Worm (Caenorhabditis elegans) whole organism, young adult: ENCODE measurements around the gene T22D1.3.

Source experiments
- B0019.2 ChIP-seq: fragments of 200-800 bp; sonication (Bioruptor generic); conservative IDR thresholded peaks from 2 replicates; pipeline ENCODE4 v1.3.6; 2022; ENCODE audit warnings: missing genetic modification reagents, missing genetic modification characterization, missing compliant biosample characterization
- B0035.1 ChIP-seq: sonication (generic microtip); optimal IDR thresholded peaks from 2 replicates; lab custom pipeline; 2016; ENCODE audit warnings: missing genetic modification characterization, mild to moderate bottlenecking, missing compliant biosample characterization, missing genotype, missing genetic modification reagents
- B0261.1 ChIP-seq: sonication (generic microtip); optimal IDR thresholded peaks from 2 replicates; lab custom pipeline; 2016; ENCODE audit warnings: mild to moderate bottlenecking, missing genetic modification characterization, moderate library complexity, missing compliant biosample characterization
- B0336.3 ChIP-seq: fragments of 200-800 bp; sonication (Bioruptor generic); IDR thresholded peaks from 2 replicates; pipeline ENCODE4 v1.3.6; 2022; ENCODE audit warnings: missing genetic modification characterization, missing compliant biosample characterization
- F22D6.2 ChIP-seq: sonication (generic microtip); optimal IDR thresholded peaks from 2 replicates; lab custom pipeline; 2016; ENCODE audit warnings: mild to moderate bottlenecking, missing genetic modification characterization, missing compliant biosample characterization
- F23B12.7 ChIP-seq: sonication (generic microtip); optimal IDR thresholded peaks from 2 replicates; lab custom pipeline; 2017; ENCODE audit warnings: missing genetic modification characterization, mild to moderate bottlenecking, missing compliant biosample characterization, antibody characterized with exemption, moderate library complexity; ENCODE audit not compliant: insufficient read depth
- F37B4.10 ChIP-seq: fragments of 200-800 bp; sonication (Bioruptor generic); IDR thresholded peaks from 2 replicates; pipeline ENCODE4 v1.3.6; 2022; ENCODE audit warnings: missing genetic modification characterization, missing compliant biosample characterization
- F39B2.1 ChIP-seq: fragments of 200-800 bp; sonication (Bioruptor generic); IDR thresholded peaks from 2 replicates; pipeline ENCODE4 v1.3.6; 2022; ENCODE audit warnings: missing genetic modification reagents, missing genetic modification characterization, missing compliant biosample characterization
- F49E8.2 ChIP-seq: sonication (generic microtip); optimal IDR thresholded peaks from 3 replicates; lab custom pipeline; 2017; ENCODE audit warnings: missing genetic modification characterization, mild to moderate bottlenecking, missing compliant biosample characterization, antibody characterized with exemption, moderate library complexity; ENCODE audit not compliant: insufficient read depth
- Y53G8AR.9 ChIP-seq: fragments of 200-800 bp; sonication (Bioruptor generic); conservative IDR thresholded peaks from 2 replicates; pipeline ENCODE4 v1.3.6; 2022; ENCODE audit warnings: missing genetic modification reagents, missing genetic modification characterization, missing compliant biosample characterization
- Y56A3A.18 ChIP-seq: fragments of 200-800 bp; sonication (Bioruptor generic); IDR thresholded peaks from 2 replicates; pipeline ENCODE4 v1.3.6; 2022; ENCODE audit warnings: missing genetic modification reagents, missing genetic modification characterization, missing compliant biosample characterization
- ZK185.1 ChIP-seq: sonication (generic microtip); optimal IDR thresholded peaks from 2 replicates; lab custom pipeline; 2016; ENCODE audit warnings: mild to moderate bottlenecking, missing genetic modification characterization, missing compliant biosample characterization; ENCODE audit not compliant: poor library complexity, severe bottlenecking
- akir-1 ChIP-seq: fragments of 200-800 bp; sonication (Bioruptor generic); optimal IDR thresholded peaks from 2 replicates; lab custom pipeline; 2018; ENCODE audit warnings: mild to moderate bottlenecking, missing genetic modification characterization, moderate library complexity, missing compliant biosample characterization
- ama-1 ChIP-seq, 3 experiments: fragments of 150-350 bp in 1 of 3; sonication (generic microtip) in 2 of 3; optimal IDR thresholded peaks; 2 replicates each; lab custom pipeline; 2014 to 2018; ENCODE audit warnings: missing biosample characterization in 2 of 3, missing genetic modification characterization in 2 of 3, missing genetic modification reagents in 2 of 3
- aptf-3 ChIP-seq: fragments of 200-800 bp; sonication (Bioruptor generic); IDR thresholded peaks from 2 replicates; pipeline ENCODE4 v1.3.6; 2022; ENCODE audit warnings: missing genetic modification characterization, missing compliant biosample characterization
- atf-7 ChIP-seq: sonication (generic microtip); optimal IDR thresholded peaks from 2 replicates; lab custom pipeline; 2017; ENCODE audit warnings: mild to moderate bottlenecking, missing genetic modification characterization, missing compliant biosample characterization
- bed-1 ChIP-seq: fragments of 200-800 bp; sonication (Bioruptor generic); IDR thresholded peaks from 2 replicates; pipeline ENCODE4 v1.3.6; 2022; ENCODE audit warnings: missing genetic modification reagents, missing genetic modification characterization, missing compliant biosample characterization
- cebp-1 ChIP-seq, 2 experiments: fragments of 200-800 bp in 1 of 2; sonication (Bioruptor generic) in 1 of 2; sonication (generic microtip) in 1 of 2; IDR thresholded peaks in 1 of 2; optimal IDR thresholded peaks in 1 of 2; 2 replicates each; pipeline versions ENCODE4 v1.3.6 to Lab custom; 2017 to 2022; ENCODE audit warnings: missing compliant biosample characterization in 2 of 2, missing genetic modification characterization in 2 of 2, mild to moderate bottlenecking in 1 of 2, missing genetic modification reagents in 1 of 2, moderate library complexity in 1 of 2
- chd-7 ChIP-seq: sonication (generic microtip); optimal IDR thresholded peaks from 2 replicates; lab custom pipeline; 2016; ENCODE audit warnings: mild to moderate bottlenecking, missing genetic modification characterization, moderate library complexity, missing compliant biosample characterization
- dpff-1 ChIP-seq: sonication (generic microtip); optimal IDR thresholded peaks from 2 replicates; lab custom pipeline; 2017; ENCODE audit warnings: mild to moderate bottlenecking, missing genetic modification characterization, missing compliant biosample characterization
- ets-4 ChIP-seq: fragments of 200-800 bp; sonication (Bioruptor generic); optimal IDR thresholded peaks from 2 replicates; lab custom pipeline; 2018; ENCODE audit warnings: mild to moderate bottlenecking, missing genetic modification characterization, missing compliant biosample characterization
- gei-17 ChIP-seq: fragments of 200-800 bp; sonication (Bioruptor generic); optimal IDR thresholded peaks from 2 replicates; lab custom pipeline; 2018; ENCODE audit warnings: mild to moderate bottlenecking, missing genetic modification characterization, missing compliant biosample characterization
- hrde-1 ChIP-seq: sonication (generic microtip); optimal IDR thresholded peaks from 2 replicates; lab custom pipeline; 2016; ENCODE audit warnings: missing genetic modification characterization, mild to moderate bottlenecking, missing compliant biosample characterization, moderate library complexity, missing genotype, missing genetic modification reagents, borderline replicate concordance
- hsf-1 ChIP-seq: fragments of 200-800 bp; sonication (Bioruptor generic); IDR thresholded peaks from 2 replicates; pipeline ENCODE4 v1.3.6; 2022; ENCODE audit warnings: missing genetic modification reagents, missing genetic modification characterization, missing compliant biosample characterization
- let-526 ChIP-seq: fragments of 200-800 bp; sonication (Bioruptor generic); IDR thresholded peaks from 2 replicates; pipeline ENCODE4 v1.3.6; 2022; ENCODE audit warnings: missing genetic modification reagents, missing genetic modification characterization, missing compliant biosample characterization
- lin-35 ChIP-seq, 3 experiments: fragments of 150-350 bp in 2 of 3; sonication (generic microtip) in 1 of 3; optimal IDR thresholded peaks; 2 replicates each; lab custom pipeline; 2014 to 2018; ENCODE audit warnings: missing biosample characterization in 3 of 3, missing genetic modification characterization in 3 of 3, missing genetic modification reagents in 3 of 3
- lin-54 ChIP-seq: fragments of 200-800 bp; sonication (Bioruptor generic); optimal IDR thresholded peaks from 2 replicates; lab custom pipeline; 2018; ENCODE audit warnings: mild to moderate bottlenecking, missing genetic modification characterization, missing compliant biosample characterization
- lir-1 ChIP-seq: fragments of 200-800 bp; sonication (Bioruptor generic); conservative IDR thresholded peaks from 2 replicates; pipeline ENCODE4 v1.3.6; 2022; ENCODE audit warnings: missing genetic modification reagents, missing genetic modification characterization, missing compliant biosample characterization
- madf-3 ChIP-seq: fragments of 200-800 bp; sonication (Bioruptor generic); IDR thresholded peaks from 2 replicates; pipeline ENCODE4 v1.3.6; 2022; ENCODE audit warnings: missing genetic modification reagents, missing genetic modification characterization, missing compliant biosample characterization
- mcd-1 ChIP-seq: fragments of 200-800 bp; sonication (Bioruptor generic); IDR thresholded peaks from 2 replicates; pipeline ENCODE4 v1.3.6; 2022; ENCODE audit warnings: missing genetic modification reagents, missing genetic modification characterization, missing compliant biosample characterization
- mes-4 ChIP-seq: sonication (generic microtip); optimal IDR thresholded peaks from 2 replicates; lab custom pipeline; 2016; ENCODE audit warnings: missing genotype, missing genetic modification characterization, missing compliant biosample characterization
- nfya-2 ChIP-seq: fragments of 200-800 bp; sonication (Bioruptor generic); IDR thresholded peaks from 2 replicates; pipeline ENCODE4 v1.3.6; 2022; ENCODE audit warnings: missing genetic modification reagents, missing genetic modification characterization, missing compliant biosample characterization
- nfyb-1 ChIP-seq: fragments of 200-800 bp; sonication (Bioruptor generic); IDR thresholded peaks from 2 replicates; pipeline ENCODE4 v1.3.6; 2022; ENCODE audit warnings: missing genetic modification reagents, missing genetic modification characterization, missing compliant biosample characterization
- nhr-80 ChIP-seq: sonication (generic microtip); optimal IDR thresholded peaks from 2 replicates; lab custom pipeline; 2016; ENCODE audit warnings: missing genetic modification characterization, missing compliant biosample characterization
- rec-8 ChIP-seq, 2 experiments: sonication (generic microtip); optimal IDR thresholded peaks; 2 replicates each; lab custom pipeline; 2016; ENCODE audit warnings: mild to moderate bottlenecking in 2 of 2, missing genetic modification characterization in 2 of 2, missing genetic modification reagents in 2 of 2, missing genotype in 2 of 2, missing biosample characterization in 1 of 2, missing compliant biosample characterization in 1 of 2, moderate library complexity in 1 of 2
- rpc-1 ChIP-seq, 2 experiments: fragments of 150-350 bp in 1 of 2; sonication (generic microtip) in 1 of 2; optimal IDR thresholded peaks; 2 replicates each; lab custom pipeline; 2014 to 2018; ENCODE audit warnings: missing biosample characterization in 1 of 2, missing genetic modification characterization in 1 of 2, missing genetic modification reagents in 1 of 2, missing genotype in 1 of 2
- snpc-1.1 ChIP-seq: sonication (generic microtip); optimal IDR thresholded peaks from 2 replicates; lab custom pipeline; 2017; ENCODE audit warnings: missing genetic modification characterization, mild to moderate bottlenecking, missing compliant biosample characterization, antibody characterized with exemption, moderate library complexity, missing genotype, missing genetic modification reagents; ENCODE audit not compliant: insufficient read depth
- snpc-1.3 ChIP-seq: sonication (generic microtip); optimal IDR thresholded peaks from 2 replicates; lab custom pipeline; 2017; ENCODE audit warnings: missing genetic modification characterization, mild to moderate bottlenecking, missing compliant biosample characterization, antibody characterized with exemption, moderate library complexity, missing genotype, missing genetic modification reagents; ENCODE audit not compliant: insufficient read depth
- somi-1 ChIP-seq: fragments of 200-800 bp; sonication (Bioruptor generic); optimal IDR thresholded peaks from 2 replicates; lab custom pipeline; 2018; ENCODE audit warnings: mild to moderate bottlenecking, missing genetic modification characterization, missing compliant biosample characterization
- tlf-1 ChIP-seq: fragments of 200-800 bp; sonication (Bioruptor generic); optimal IDR thresholded peaks from 2 replicates; lab custom pipeline; 2018; ENCODE audit warnings: mild to moderate bottlenecking, missing genetic modification characterization, missing compliant biosample characterization
- xnd-1 ChIP-seq: sonication (generic microtip); optimal IDR thresholded peaks from 2 replicates; lab custom pipeline; 2016; ENCODE audit warnings: missing genotype, missing genetic modification reagents, missing genetic modification characterization, missing compliant biosample characterization
- ztf-22 ChIP-seq: fragments of 200-800 bp; sonication (Bioruptor generic); optimal IDR thresholded peaks from 2 replicates; lab custom pipeline; 2018; ENCODE audit warnings: mild to moderate bottlenecking, missing genetic modification characterization, moderate library complexity, missing compliant biosample characterization
- ztf-3 ChIP-seq: fragments of 200-800 bp; sonication (Bioruptor generic); optimal IDR thresholded peaks from 2 replicates; lab custom pipeline; 2018; ENCODE audit warnings: mild to moderate bottlenecking, missing genetic modification characterization, missing compliant biosample characterization

The T22D1.3 gene

DNA sequence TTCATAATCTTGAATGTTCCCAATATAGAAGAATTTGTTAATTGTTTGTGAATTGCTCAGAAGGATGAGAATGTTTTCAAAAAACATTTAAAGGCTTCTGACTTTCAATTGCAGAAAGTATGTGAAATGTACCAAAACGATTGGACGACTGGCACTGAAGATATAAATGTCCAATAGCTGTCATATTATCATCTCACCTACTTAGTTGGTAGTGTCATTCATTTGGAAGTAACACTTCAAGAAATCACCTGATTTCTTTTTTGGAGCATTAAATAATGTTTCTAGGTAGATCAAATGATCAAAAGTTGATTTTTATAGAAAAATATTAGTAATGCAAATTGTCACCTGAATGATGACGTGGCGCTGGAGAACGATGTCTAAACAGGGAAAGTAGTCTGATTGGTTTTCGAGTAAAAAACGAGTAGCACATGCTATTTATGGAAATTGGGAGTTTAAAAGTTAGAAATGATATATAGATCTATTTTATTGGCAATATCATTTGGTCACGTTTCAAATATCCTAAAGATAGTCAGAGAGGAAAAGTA, 33.6 kb upstream of the T22D1.3 start:
- TF ChIP-seq somi-1: no peak
- no peak for TF ChIP-seq ZK185.1 (tag; lab: Kevin White, UChicago)
- peak; percentile 50 for TF ChIP-seq nhr-80 (tag; lab: Kevin White, UChicago)
- TF ChIP-seq B0261.1 (tag; lab: Kevin White, UChicago): no peak
- no peak for TF ChIP-seq rec-8 (tag; optimal IDR thresholded peaks at IDR 0.05; lab: Kevin White, UChicago)

DNA sequence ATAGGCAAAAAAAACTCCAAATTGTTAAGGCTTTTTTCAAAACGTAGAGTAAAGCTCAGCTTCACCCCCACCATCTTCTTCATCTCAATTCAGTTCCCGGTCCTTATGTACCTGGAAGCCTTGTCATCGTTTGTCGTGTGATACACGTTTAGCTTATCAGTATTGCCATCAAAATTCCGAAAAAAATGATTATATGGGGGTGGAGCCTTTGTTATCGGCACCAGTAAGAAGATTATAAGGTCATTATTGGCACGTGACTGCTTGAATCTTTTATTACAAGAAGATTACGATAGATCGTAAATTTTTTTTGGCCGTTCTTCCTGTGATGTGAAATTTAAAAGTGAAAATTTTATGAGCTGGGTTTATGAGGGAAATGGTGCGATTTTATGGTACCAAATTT, 32.9 kb upstream of the T22D1.3 start:
- no peak for TF ChIP-seq B0035.1 (tag; lab: Kevin White, UChicago)
- no peak for TF ChIP-seq snpc-1.3
- no peak for TF ChIP-seq B0261.1 (tag; lab: Kevin White, UChicago)
- TF ChIP-seq hsf-1 (GFP tag; lab: Robert Waterston, UW): no peak
- TF ChIP-seq nhr-80 (tag; lab: Kevin White, UChicago): peak; percentile 81
- no peak for TF ChIP-seq F39B2.1 (GFP tag; lab: Robert Waterston, UW)
- TF ChIP-seq snpc-1.1: no peak
- TF ChIP-seq ztf-22 (GFP tag; lab: Kevin White, UChicago): peak; percentile 75
- no peak for TF ChIP-seq nfya-2 (GFP tag; lab: Robert Waterston, UW)
- TF ChIP-seq nfyb-1 (GFP tag; lab: Robert Waterston, UW): 0 out of 2 replicates have a peak, but pooled peaks have one; percentile 47
- no peak for TF ChIP-seq ztf-3 (GFP tag; lab: Kevin White, UChicago)
- no peak for TF ChIP-seq cebp-1 (GFP tag; IDR thresholded peaks at IDR 0.05; lab: Robert Waterston, UW)
- peak; percentile 27 for TF ChIP-seq cebp-1 (tag; optimal IDR thresholded peaks at IDR 0.05; lab: Kevin White, UChicago)
- no peak for TF ChIP-seq mcd-1 (GFP tag; lab: Robert Waterston, UW)
- no peak for TF ChIP-seq F22D6.2 (tag; lab: Kevin White, UChicago)
- no peak for TF ChIP-seq hrde-1 (tag; lab: Kevin White, UChicago)
- TF ChIP-seq mes-4 (tag; lab: Kevin White, UChicago): no peak
- no peak for TF ChIP-seq dpff-1 (tag; lab: Kevin White, UChicago)
- no peak for TF ChIP-seq xnd-1 (tag; lab: Kevin White, UChicago)
- TF ChIP-seq bed-1 (GFP tag; lab: Robert Waterston, UW): no peak
- TF ChIP-seq tlf-1 (GFP tag; lab: Kevin White, UChicago): peak; percentile 8
- peak; percentile 49 for TF ChIP-seq ets-4 (GFP tag; lab: Kevin White, UChicago)
- no peak for TF ChIP-seq F49E8.2 (tag; lab: Kevin White, UChicago)
- no peak for TF ChIP-seq Y53G8AR.9 (GFP tag; lab: Robert Waterston, UW)
- TF ChIP-seq chd-7 (tag; lab: Kevin White, UChicago): no peak
- no peak for TF ChIP-seq gei-17
- no peak for TF ChIP-seq lin-35 (GFP tag; optimal IDR thresholded peaks at IDR 0.05; lab: Kevin White, UChicago)
- no peak for TF ChIP-seq B0019.2 (GFP tag; lab: Robert Waterston, UW)
- TF ChIP-seq F23B12.7 (tag; lab: Kevin White, UChicago): no peak
- TF ChIP-seq akir-1 (GFP tag; lab: Kevin White, UChicago): no peak
- TF ChIP-seq Y56A3A.18 (GFP tag; lab: Robert Waterston, UW): 0 out of 2 replicates have a peak, but pooled peaks have one; percentile 42
- no peak for TF ChIP-seq let-526 (GFP tag; lab: Robert Waterston, UW)
- TF ChIP-seq lin-54 (GFP tag; lab: Kevin White, UChicago): no peak
- no peak for TF ChIP-seq F37B4.10 (GFP tag; lab: Robert Waterston, UW)
- TF ChIP-seq madf-3 (GFP tag; lab: Robert Waterston, UW): no peak
- TF ChIP-seq B0336.3 (GFP tag; lab: Robert Waterston, UW): no peak
- no peak for TF ChIP-seq aptf-3 (GFP tag; lab: Robert Waterston, UW)
- no peak for TF ChIP-seq ama-1 (optimal IDR thresholded peaks at IDR 0.05; lab: Kevin White, UChicago)
- no peak for TF ChIP-seq ama-1 (GFP tag; optimal IDR thresholded peaks at IDR 0.05; lab: Kevin White, UChicago)
- no peak for TF ChIP-seq rpc-1 (optimal IDR thresholded peaks at IDR 0.05; lab: Kevin White, UChicago)
- no peak for TF ChIP-seq rpc-1 (tag; optimal IDR thresholded peaks at IDR 0.05; lab: Kevin White, UChicago)
- TF ChIP-seq lir-1: no peak
- TF ChIP-seq atf-7 (tag; lab: Kevin White, UChicago): peak; percentile 71
